Worm (Caenorhabditis elegans) whole organism, L1 larva: ENCODE data around the gene F25H9.7.

Experiments
- ceh-82 ChIP-seq, 3 experiments: fragments of 150-350 bp in 1 of 3; sonication (generic microtip) in 2 of 3; optimal IDR thresholded peaks; 2 replicates each; lab custom pipeline; 2014 to 2017; ENCODE audit warnings: missing biosample characterization in 3 of 3, missing genetic modification characterization in 3 of 3
- ceh-88 ChIP-seq: fragments of 200-800 bp; sonication (Bioruptor generic); IDR thresholded peaks from 2 replicates; pipeline ENCODE4 v1.3.6; 2022; ENCODE audit warnings: missing genetic modification characterization, missing compliant biosample characterization
- ces-1 ChIP-seq: fragments of 150-350 bp; optimal IDR thresholded peaks from 2 replicates; lab custom pipeline; 2014; ENCODE audit warnings: missing biosample characterization, missing genetic modification reagents, missing genetic modification characterization
- elt-2 ChIP-seq: sonication (generic microtip); optimal IDR thresholded peaks from 2 replicates; lab custom pipeline; 2016; ENCODE audit warnings: missing genetic modification characterization, mild to moderate bottlenecking, inconsistent platforms, missing compliant biosample characterization, missing genetic modification reagents
- lin-13 ChIP-seq: fragments of 150-350 bp; optimal IDR thresholded peaks from 2 replicates; lab custom pipeline; 2014; ENCODE audit warnings: missing biosample characterization, missing genetic modification reagents, missing genetic modification characterization
- nhr-28 ChIP-seq: fragments of 150-350 bp; optimal IDR thresholded peaks from 2 replicates; lab custom pipeline; 2014; ENCODE audit warnings: missing biosample characterization, missing genetic modification characterization
- nhr-71 ChIP-seq: sonication (generic microtip); optimal IDR thresholded peaks from 2 replicates; lab custom pipeline; 2016; ENCODE audit warnings: mild to moderate bottlenecking, missing genetic modification characterization, moderate library complexity, missing compliant biosample characterization
- ztf-11 ChIP-seq, 2 experiments: sonication (generic microtip); optimal IDR thresholded peaks; 2 replicates each; lab custom pipeline; 2016 to 2017; ENCODE audit warnings: missing genetic modification characterization in 2 of 2, missing biosample characterization in 1 of 2, missing compliant biosample characterization in 1 of 2

- TF ChIP-seq ces-1 (no peak), lin-13 (GFP tag; lab: Kevin White, UChicago) (no peak), ceh-88 (no peak), ztf-11 (tag; optimal IDR thresholded peaks at IDR 0.05; lab: Kevin White, UChicago) (no peak), elt-2 (no peak), ceh-82 (tag; optimal IDR thresholded peaks at IDR 0.05; lab: Kevin White, UChicago) (no peak), nhr-28 (no peak), nhr-71 (tag; lab: Kevin White, UChicago) (no peak)
Observed at ce11 chrV:13432364-13432763, 35.8 kb upstream of the F25H9.7 start, which contains the start of gene srd-17.
